In genomic region chr3R:23921701-23922501, dm6 we compare ENCODE assay signal across 5 fruit fly cellular contexts.
TF ChIP-seq lines count a peak whose summit lies in the region.

No protein-coding gene starts in this region.

- no peak for TF ChIP-seq CTCF in whole organism, embryonic (GFP tag; optimal IDR thresholded peaks at IDR 0.05; lab: Kevin White, UChicago)

TF ChIP-seq in whole organism, adult, 20 proteins besides CTCF, POLR2A, EP300 and RAD21:
- TF ChIP-seq bab1 (GFP tag; optimal IDR thresholded peaks at IDR 0.05; lab: Kevin White, UChicago) (no peak), tj (GFP tag; optimal IDR thresholded peaks at IDR 0.05; lab: Kevin White, UChicago) (peak; percentile 66), cnc (optimal IDR thresholded peaks at IDR 0.05; lab: Kevin White, UChicago) (no peak), Hr96 (GFP tag; optimal IDR thresholded peaks at IDR 0.05; lab: Kevin White, UChicago) (no peak), CG14711 (tag; optimal IDR thresholded peaks at IDR 0.05; lab: Kevin White, UChicago) (no peak), CG11617 (GFP tag; optimal IDR thresholded peaks at IDR 0.05; lab: Kevin White, UChicago) (no peak), cic (GFP tag; optimal IDR thresholded peaks at IDR 0.05; lab: Kevin White, UChicago) (peak; percentile 31), CG7101 (tag; optimal IDR thresholded peaks at IDR 0.05; lab: Kevin White, UChicago) (no peak), toe (GFP tag; optimal IDR thresholded peaks at IDR 0.05; lab: Kevin White, UChicago) (no peak), Mnt (GFP tag; optimal IDR thresholded peaks at IDR 0.05; lab: Kevin White, UChicago) (no peak)

TF ChIP-seq in whole organism, embryonic, 481 proteins besides CTCF, POLR2A, EP300 and RAD21 (continues in another document):
- TF ChIP-seq sug (tag; optimal IDR thresholded peaks at IDR 0.05; lab: Kevin White, UChicago) (peak; percentile 46), ind (GFP tag; optimal IDR thresholded peaks at IDR 0.05; lab: Kevin White, UChicago) (peak; percentile 46), CG13894 (tag; optimal IDR thresholded peaks at IDR 0.05; lab: Kevin White, UChicago) (no peak), vvl (GFP tag; IDR thresholded peaks at IDR 0.05; lab: Robert Waterston, UW) (peak; percentile 71), shn (GFP tag; optimal IDR thresholded peaks at IDR 0.05; lab: Kevin White, UChicago) (peak; percentile 2), Xbp1 (GFP tag; optimal IDR thresholded peaks at IDR 0.05; lab: Kevin White, UChicago) (peak; percentile 63), Scr (GFP tag; IDR thresholded peaks at IDR 0.05; lab: Robert Waterston, UW; ENCODE audit: partially characterized antibody) (peak; percentile 41), CG11456 (GFP tag; IDR thresholded peaks at IDR 0.05; lab: Robert Waterston, UW) (0 out of 3 replicates have a peak, but pooled peaks have one; percentile 57), CG17802 (tag; optimal IDR thresholded peaks at IDR 0.05; lab: Kevin White, UChicago) (no peak), CG17328 (GFP tag; IDR thresholded peaks at IDR 0.05; lab: Robert Waterston, UW) (peak; percentile 62), peb (GFP tag; IDR thresholded peaks at IDR 0.05; lab: Robert Waterston, UW) (0 out of 2 replicates have a peak, but pooled peaks have one; percentile 22), CG8281 (tag; optimal IDR thresholded peaks at IDR 0.05; lab: Kevin White, UChicago) (peak; percentile 12), CG14014 (GFP tag; IDR thresholded peaks at IDR 0.05; lab: Robert Waterston, UW) (peak; percentile 20; the same call in 1 of the 2 replicates), Ada2b (GFP tag; IDR thresholded peaks at IDR 0.05; lab: Robert Waterston, UW) (peak; percentile 46), CG9817 (tag; optimal IDR thresholded peaks at IDR 0.05; lab: Kevin White, UChicago) (peak; percentile 32), CG6813 (GFP tag; optimal IDR thresholded peaks at IDR 0.05; lab: Kevin White, UChicago) (no peak), CG34224 (GFP tag; IDR thresholded peaks at IDR 0.05; lab: Robert Waterston, UW; ENCODE audit: partially characterized antibody) (0 out of 3 replicates have a peak, but pooled peaks have one; percentile 6), CG8924 (tag; optimal IDR thresholded peaks at IDR 0.05; lab: Kevin White, UChicago) (no peak), Stat92E (GFP tag; optimal IDR thresholded peaks at IDR 0.05; lab: Kevin White, UChicago) (no peak)

TF ChIP-seq in whole organism, prepupa, 60 proteins besides CTCF, POLR2A, EP300 and RAD21 (continues in another document):
- no peak for TF ChIP-seq Sox15 (GFP tag; optimal IDR thresholded peaks at IDR 0.05; lab: Kevin White, UChicago)
- TF ChIP-seq CG10631 (GFP tag; optimal IDR thresholded peaks at IDR 0.05; lab: Kevin White, UChicago) = peak; percentile 38
- TF ChIP-seq cyc (GFP tag; optimal IDR thresholded peaks at IDR 0.05; lab: Kevin White, UChicago) = no peak
- peak; percentile 47 for TF ChIP-seq CG3032 (tag; optimal IDR thresholded peaks at IDR 0.05; lab: Kevin White, UChicago)
- no peak for TF ChIP-seq CG8319 (GFP tag; optimal IDR thresholded peaks at IDR 0.05; lab: Kevin White, UChicago)
- no peak for TF ChIP-seq CG31627 (GFP tag; optimal IDR thresholded peaks at IDR 0.05; lab: Kevin White, UChicago)
- TF ChIP-seq CG6792 (GFP tag; optimal IDR thresholded peaks at IDR 0.05; lab: Kevin White, UChicago) = peak; percentile 26
- TF ChIP-seq Ets96B (tag; optimal IDR thresholded peaks at IDR 0.05; lab: Kevin White, UChicago) = peak; percentile 65
- peak; percentile 12 for TF ChIP-seq CG34406 (GFP tag; optimal IDR thresholded peaks at IDR 0.05; lab: Kevin White, UChicago)
- no peak for TF ChIP-seq CG6276 (GFP tag; optimal IDR thresholded peaks at IDR 0.05; lab: Kevin White, UChicago)
- no peak for TF ChIP-seq topi (GFP tag; optimal IDR thresholded peaks at IDR 0.05; lab: Kevin White, UChicago)
- TF ChIP-seq net (GFP tag; optimal IDR thresholded peaks at IDR 0.05; lab: Kevin White, UChicago) = peak; percentile 26
- TF ChIP-seq svp (GFP tag; lab: Kevin White, UChicago) = peak; percentile 73
- no peak for TF ChIP-seq fd59A (GFP tag; optimal IDR thresholded peaks at IDR 0.05; lab: Kevin White, UChicago)
- no peak for TF ChIP-seq Smox (GFP tag; optimal IDR thresholded peaks at IDR 0.05; lab: Kevin White, UChicago)
- TF ChIP-seq CG8632 (GFP tag; optimal IDR thresholded peaks at IDR 0.05; lab: Kevin White, UChicago) = peak; percentile 30
- no peak for TF ChIP-seq CG6854 (GFP tag; optimal IDR thresholded peaks at IDR 0.05; lab: Kevin White, UChicago)
- TF ChIP-seq Hr39 (GFP tag; optimal IDR thresholded peaks at IDR 0.05; lab: Kevin White, UChicago) = no peak
- peak; percentile 69 for TF ChIP-seq Hr4 (GFP tag; optimal IDR thresholded peaks at IDR 0.05; lab: Kevin White, UChicago)
- no peak for TF ChIP-seq CG1621 (tag; optimal IDR thresholded peaks at IDR 0.05; lab: Kevin White, UChicago)
- peak; percentile 82 for TF ChIP-seq CG15336 (GFP tag; IDR thresholded peaks at IDR 0.05; lab: Robert Waterston, UW)
- TF ChIP-seq CG16779 (tag; optimal IDR thresholded peaks at IDR 0.05; lab: Kevin White, UChicago) = no peak
- TF ChIP-seq Sox14 (GFP tag; optimal IDR thresholded peaks at IDR 0.05; lab: Kevin White, UChicago) = no peak

TF ChIP-seq in whole organism, pupa, 21 proteins besides CTCF, POLR2A, EP300 and RAD21:
- TF ChIP-seq CG8159 (tag; optimal IDR thresholded peaks at IDR 0.05; lab: Kevin White, UChicago) = peak; percentile 53
- TF ChIP-seq CG13204 (GFP tag; optimal IDR thresholded peaks at IDR 0.05; lab: Kevin White, UChicago) = peak; percentile 31
- peak; percentile 62 for TF ChIP-seq Pif1A (GFP tag; optimal IDR thresholded peaks at IDR 0.05; lab: Kevin White, UChicago)
- no peak for TF ChIP-seq CG34367 (tag; optimal IDR thresholded peaks at IDR 0.05; lab: Kevin White, UChicago)
- no peak for TF ChIP-seq CG10348 (GFP tag; IDR thresholded peaks at IDR 0.05; lab: Robert Waterston, UW)
- TF ChIP-seq fd96Ca (GFP tag; IDR thresholded peaks at IDR 0.05; lab: Robert Waterston, UW) = peak; percentile 63; the same call in 1 of the 3 replicates
- TF ChIP-seq CG14655 (GFP tag; optimal IDR thresholded peaks at IDR 0.05; lab: Kevin White, UChicago) = no peak
- TF ChIP-seq EcR (GFP tag; optimal IDR thresholded peaks at IDR 0.05; lab: Kevin White, UChicago) = peak; percentile 38
- no peak for TF ChIP-seq gl (tag; optimal IDR thresholded peaks at IDR 0.05; lab: Kevin White, UChicago)
- TF ChIP-seq D1 (tag; optimal IDR thresholded peaks at IDR 0.05; lab: Kevin White, UChicago) = no peak
- no peak for TF ChIP-seq Snoo (tag; optimal IDR thresholded peaks at IDR 0.05; lab: Kevin White, UChicago)
- peak; percentile 79 for TF ChIP-seq Ets98B (GFP tag; IDR thresholded peaks at IDR 0.05; lab: Robert Waterston, UW)
- TF ChIP-seq CG32121 (GFP tag; IDR thresholded peaks at IDR 0.05; lab: Robert Waterston, UW) = peak; percentile 70
- peak; percentile 44 for TF ChIP-seq CG15710 (tag; optimal IDR thresholded peaks at IDR 0.05; lab: Kevin White, UChicago)
- peak; percentile 50 for TF ChIP-seq Pif1B (GFP tag; optimal IDR thresholded peaks at IDR 0.05; lab: Kevin White, UChicago)
- no peak for TF ChIP-seq CG12605 (GFP tag; IDR thresholded peaks at IDR 0.05; lab: Robert Waterston, UW)
- 0 out of 2 replicates have a peak, but pooled peaks have one; percentile 36 for TF ChIP-seq rn (GFP tag; IDR thresholded peaks at IDR 0.05; lab: Robert Waterston, UW)
- TF ChIP-seq CG9948 (tag; optimal IDR thresholded peaks at IDR 0.05; lab: Kevin White, UChicago) = peak; percentile 57
- peak; percentile 60 for TF ChIP-seq CG8301 (tag; optimal IDR thresholded peaks at IDR 0.05; lab: Kevin White, UChicago)
- TF ChIP-seq CG17806 (tag; optimal IDR thresholded peaks at IDR 0.05; lab: Kevin White, UChicago) = peak; percentile 70
- TF ChIP-seq CG4496 (GFP tag; IDR thresholded peaks at IDR 0.05; lab: Robert Waterston, UW) = peak; percentile 68; the same call in 2 of the 3 replicates

TF ChIP-seq in whole organism, wandering third instar larva, 38 proteins besides CTCF, POLR2A, EP300 and RAD21:
- TF ChIP-seq psq (GFP tag; optimal IDR thresholded peaks at IDR 0.05; lab: Kevin White, UChicago) (peak; percentile 18), CG32264 (GFP tag; optimal IDR thresholded peaks at IDR 0.05; lab: Kevin White, UChicago) (no peak), br (GFP tag; optimal IDR thresholded peaks at IDR 0.05; lab: Kevin White, UChicago) (peak; percentile 27), Hnf4 (GFP tag; optimal IDR thresholded peaks at IDR 0.05; lab: Kevin White, UChicago) (no peak), HLH106 (tag; optimal IDR thresholded peaks at IDR 0.05; lab: Kevin White, UChicago) (peak; percentile 50), foxo (GFP tag; optimal IDR thresholded peaks at IDR 0.05; lab: Kevin White, UChicago) (peak in 1 of 2 experiments; percentile 45), sv (GFP tag; optimal IDR thresholded peaks at IDR 0.05; lab: Kevin White, UChicago) (no peak), pan (optimal IDR thresholded peaks at IDR 0.05; lab: Kevin White, UChicago) (no peak), rgr (GFP tag; optimal IDR thresholded peaks at IDR 0.05; lab: Kevin White, UChicago) (peak; percentile 54), h (GFP tag; optimal IDR thresholded peaks at IDR 0.05; lab: Kevin White, UChicago) (peak; percentile 38), Dif (GFP tag; optimal IDR thresholded peaks at IDR 0.05; lab: Kevin White, UChicago; ENCODE audit: partially characterized antibody) (peak; percentile 75), dl (GFP tag; optimal IDR thresholded peaks at IDR 0.05; lab: Kevin White, UChicago; ENCODE audit: insufficient read depth in 1 of 2, partially characterized antibody in 2 of 2) (peak in 1 of 2 experiments; percentile 67)
